Fruit fly (Drosophila melanogaster) whole organism, embryonic: ENCODE measurements around the gene CG17233.

Experiments
- Ada2b ChIP-seq: fragments of 200-800 bp; sonication (Bioruptor generic); IDR thresholded peaks from 2 replicates; pipeline ENCODE4 v1.3.6; 2022; ENCODE audit warnings: missing biosample characterization, missing genetic modification characterization
- BtbVII ChIP-seq: fragments of 200-800 bp; sonication (Bioruptor generic); optimal IDR thresholded peaks from 3 replicates; lab custom pipeline; 2017; ENCODE audit warnings: missing biosample characterization, mild to moderate bottlenecking, missing genetic modification characterization
- CG1024 ChIP-seq: fragments of 200-800 bp; sonication (Bioruptor generic); IDR thresholded peaks from 2 replicates; pipeline ENCODE4 v1.3.6; 2022; ENCODE audit warnings: missing biosample characterization, missing genetic modification characterization
- CG10979 ChIP-seq: fragments of 200-800 bp; sonication (Bioruptor generic); optimal IDR thresholded peaks from 2 replicates; lab custom pipeline; 2018; ENCODE audit warnings: missing biosample characterization, mild to moderate bottlenecking, missing genetic modification characterization, moderate library complexity
- CG12155 ChIP-seq: fragments of 200-800 bp; sonication (Bioruptor generic); optimal IDR thresholded peaks from 3 replicates; lab custom pipeline; 2016; ENCODE audit warnings: missing biosample characterization, missing genetic modification characterization
- CG12299 ChIP-seq: fragments of 200-800 bp; sonication (Bioruptor generic); optimal IDR thresholded peaks from 2 replicates; lab custom pipeline; 2018; ENCODE audit warnings: missing biosample characterization, mild to moderate bottlenecking, missing genetic modification characterization
- CG12769 ChIP-seq: fragments of 200-800 bp; sonication (Bioruptor generic); optimal IDR thresholded peaks from 2 replicates; lab custom pipeline; 2019; ENCODE audit warnings: missing biosample characterization, mild to moderate bottlenecking, missing genetic modification characterization, moderate library complexity
- CG13775 ChIP-seq: fragments of 200-800 bp; sonication (Bioruptor generic); optimal IDR thresholded peaks from 3 replicates; lab custom pipeline; 2017; ENCODE audit warnings: missing biosample characterization, mild to moderate bottlenecking, missing genetic modification characterization
- CG13894 ChIP-seq: fragments of 200-800 bp; sonication (Bioruptor generic); optimal IDR thresholded peaks from 3 replicates; lab custom pipeline; 2018; ENCODE audit warnings: missing biosample characterization, mild to moderate bottlenecking, missing genetic modification characterization, moderate library complexity
- CG15514 ChIP-seq: fragments of 200-800 bp; sonication (Bioruptor generic); optimal IDR thresholded peaks from 3 replicates; lab custom pipeline; 2017; ENCODE audit warnings: missing biosample characterization, missing genetic modification characterization, mild to moderate bottlenecking, moderate library complexity, missing genetic modification reagents
- CG16813 ChIP-seq: fragments of 200-800 bp; sonication (Bioruptor generic); IDR thresholded peaks from 3 replicates; pipeline ENCODE4 v1.3.6; 2022; ENCODE audit warnings: missing biosample characterization, missing genetic modification characterization; ENCODE audit not compliant: partially characterized antibody
- CG17802 ChIP-seq: fragments of 200-800 bp; sonication (Bioruptor generic); optimal IDR thresholded peaks from 2 replicates; lab custom pipeline; 2018; ENCODE audit warnings: missing biosample characterization, mild to moderate bottlenecking, missing genetic modification characterization, moderate library complexity
- CG17912 ChIP-seq: fragments of 200-800 bp; sonication (Bioruptor generic); optimal IDR thresholded peaks from 2 replicates; lab custom pipeline; 2018; ENCODE audit warnings: missing biosample characterization, mild to moderate bottlenecking, missing genetic modification characterization
- CG2116 ChIP-seq: fragments of 200-800 bp; sonication (Bioruptor generic); optimal IDR thresholded peaks from 3 replicates; lab custom pipeline; 2018; ENCODE audit warnings: missing biosample characterization, mild to moderate bottlenecking, missing genetic modification characterization
- CG2120 ChIP-seq: fragments of 200-800 bp; sonication (Bioruptor generic); optimal IDR thresholded peaks from 3 replicates; lab custom pipeline; 2016; ENCODE audit warnings: missing biosample characterization, missing genetic modification characterization
- CG31441 ChIP-seq: fragments of 200-800 bp; sonication (Bioruptor generic); IDR thresholded peaks from 2 replicates; pipeline ENCODE4 v1.3.6; 2022; ENCODE audit warnings: missing biosample characterization, missing genetic modification characterization
- CG32767 ChIP-seq: fragments of 200-800 bp; sonication (Bioruptor generic); IDR thresholded peaks from 2 replicates; pipeline ENCODE4 v1.3.6; 2022; ENCODE audit warnings: missing biosample characterization, missing genetic modification characterization
- CG32772 ChIP-seq: fragments of 200-800 bp; sonication (Bioruptor generic); IDR thresholded peaks from 2 replicates; pipeline ENCODE4 v1.3.6; 2022; ENCODE audit warnings: missing biosample characterization, missing genetic modification characterization
- CG33213 ChIP-seq: fragments of 200-800 bp; sonication (Bioruptor generic); optimal IDR thresholded peaks from 3 replicates; lab custom pipeline; 2016; ENCODE audit warnings: missing biosample characterization, missing genetic modification characterization
- CG34376 ChIP-seq: fragments of 200-800 bp; sonication (Bioruptor generic); optimal IDR thresholded peaks from 2 replicates; lab custom pipeline; 2018; ENCODE audit warnings: missing biosample characterization, mild to moderate bottlenecking, missing genetic modification characterization
- CG3726 ChIP-seq: fragments of 200-800 bp; sonication (Bioruptor generic); IDR thresholded peaks from 3 replicates; pipeline ENCODE4, ENCODE4 v1.3.6; 2022; ENCODE audit warnings: missing biosample characterization, missing genetic modification characterization
- CG4424 ChIP-seq: fragments of 200-800 bp; sonication (Bioruptor generic); optimal IDR thresholded peaks from 3 replicates; lab custom pipeline; 2016; ENCODE audit warnings: missing biosample characterization, missing genetic modification characterization
- CG8089 ChIP-seq: fragments of 200-800 bp; sonication (Bioruptor generic); optimal IDR thresholded peaks from 3 replicates; lab custom pipeline; 2016; ENCODE audit warnings: missing biosample characterization, missing genetic modification characterization
- CG8281 ChIP-seq: fragments of 200-800 bp; sonication (Bioruptor generic); optimal IDR thresholded peaks from 2 replicates; lab custom pipeline; 2018; ENCODE audit warnings: missing biosample characterization, mild to moderate bottlenecking, missing genetic modification characterization, moderate library complexity
- CG8359 ChIP-seq: fragments of 200-800 bp; sonication (Bioruptor generic); optimal IDR thresholded peaks from 2 replicates; lab custom pipeline; 2017; ENCODE audit warnings: missing biosample characterization, mild to moderate bottlenecking, missing genetic modification characterization, borderline replicate concordance
- CG8388 ChIP-seq: fragments of 200-800 bp; sonication (Bioruptor generic); optimal IDR thresholded peaks from 2 replicates; lab custom pipeline; 2019; ENCODE audit warnings: missing biosample characterization, mild to moderate bottlenecking, missing genetic modification characterization, moderate library complexity
- CG9215 ChIP-seq: fragments of 200-800 bp; sonication (Bioruptor generic); IDR thresholded peaks from 2 replicates; pipeline ENCODE4 v1.3.6; 2022; ENCODE audit warnings: missing biosample characterization, missing genetic modification characterization
- CG9727 ChIP-seq: fragments of 200-800 bp; sonication (Bioruptor generic); optimal IDR thresholded peaks from 3 replicates; lab custom pipeline; 2017; ENCODE audit warnings: missing biosample characterization, mild to moderate bottlenecking, missing genetic modification characterization
- CTCF ChIP-seq: fragments of 200-800 bp; sonication (Bioruptor generic); optimal IDR thresholded peaks from 2 replicates; lab custom pipeline; 2017; ENCODE audit warnings: missing biosample characterization, mild to moderate bottlenecking, missing genetic modification characterization, moderate library complexity
- CoRest ChIP-seq: fragments of 200-800 bp; sonication (Bioruptor generic); optimal IDR thresholded peaks from 3 replicates; lab custom pipeline; 2018; ENCODE audit warnings: missing biosample characterization, mild to moderate bottlenecking, missing genetic modification characterization, moderate library complexity
- E2f2 ChIP-seq: fragments of 200-800 bp; sonication (Bioruptor generic); IDR thresholded peaks from 2 replicates; pipeline ENCODE4 v1.3.6; 2022; ENCODE audit warnings: missing biosample characterization, missing genetic modification characterization
- HHEX ChIP-seq: fragments of 200-800 bp; sonication (Bioruptor generic); optimal IDR thresholded peaks from 3 replicates; lab custom pipeline; 2017; ENCODE audit warnings: missing biosample characterization, mild to moderate bottlenecking, missing genetic modification characterization, missing genetic modification reagents
- HLHmδ ChIP-seq: fragments of 200-800 bp; sonication (Bioruptor generic); optimal IDR thresholded peaks from 2 replicates; lab custom pipeline; 2018; ENCODE audit warnings: missing biosample characterization, mild to moderate bottlenecking, missing genetic modification characterization, moderate library complexity
- Neu2 ChIP-seq: fragments of 200-800 bp; sonication (Bioruptor generic); optimal IDR thresholded peaks from 3 replicates; lab custom pipeline; 2016; ENCODE audit warnings: missing biosample characterization, missing genetic modification characterization, borderline replicate concordance
- Sox102F ChIP-seq: fragments of 200-800 bp; sonication (Bioruptor generic); optimal IDR thresholded peaks from 2 replicates; lab custom pipeline; 2018; ENCODE audit warnings: missing biosample characterization, mild to moderate bottlenecking, missing genetic modification characterization, moderate library complexity
- Sry-δ ChIP-seq: fragments of 200-800 bp; sonication (Bioruptor generic); optimal IDR thresholded peaks from 2 replicates; lab custom pipeline; 2016; ENCODE audit warnings: missing biosample characterization, missing genetic modification characterization
- TFAM ChIP-seq: fragments of 200-800 bp; sonication (Bioruptor generic); optimal IDR thresholded peaks from 2 replicates; lab custom pipeline; 2017; ENCODE audit warnings: missing biosample characterization, missing genetic modification characterization, inconsistent platforms
- ash1 ChIP-seq: fragments of 200-800 bp; sonication (Bioruptor generic); optimal IDR thresholded peaks from 2 replicates; lab custom pipeline; 2018; ENCODE audit warnings: missing biosample characterization, mild to moderate bottlenecking, missing genetic modification characterization
- ato ChIP-seq: fragments of 200-800 bp; sonication (Bioruptor generic); IDR thresholded peaks from 2 replicates; pipeline ENCODE4 v1.3.6; 2022; ENCODE audit warnings: missing biosample characterization, missing genetic modification characterization; ENCODE audit not compliant: partially characterized antibody
- caup ChIP-seq: fragments of 200-800 bp; sonication (Bioruptor generic); optimal IDR thresholded peaks from 3 replicates; lab custom pipeline; 2017; ENCODE audit warnings: missing biosample characterization, mild to moderate bottlenecking, missing genetic modification characterization, moderate library complexity; ENCODE audit not compliant: severe bottlenecking
- cg ChIP-seq: fragments of 200-800 bp; sonication (Bioruptor generic); optimal IDR thresholded peaks from 3 replicates; lab custom pipeline; 2019; ENCODE audit warnings: missing biosample characterization, mild to moderate bottlenecking, missing genetic modification characterization, moderate library complexity
- danr ChIP-seq: fragments of 200-800 bp; sonication (Bioruptor generic); IDR thresholded peaks from 2 replicates; pipeline ENCODE4 v1.3.6; 2022; ENCODE audit warnings: missing biosample characterization, missing genetic modification characterization
- dysf ChIP-seq: fragments of 200-800 bp; sonication (Bioruptor generic); IDR thresholded peaks from 3 replicates; pipeline ENCODE4 v1.3.6; 2022; ENCODE audit warnings: missing biosample characterization, missing genetic modification characterization
- lab ChIP-seq: fragments of 200-800 bp; sonication (Bioruptor generic); optimal IDR thresholded peaks from 3 replicates; lab custom pipeline; 2017; ENCODE audit warnings: missing biosample characterization, missing genetic modification characterization, mild to moderate bottlenecking, moderate library complexity, missing genetic modification reagents
- luna ChIP-seq: fragments of 200-800 bp; sonication (Bioruptor generic); optimal IDR thresholded peaks from 2 replicates; lab custom pipeline; 2016; ENCODE audit warnings: missing biosample characterization, missing genetic modification characterization
- ranshi ChIP-seq: fragments of 200-800 bp; sonication (Bioruptor generic); IDR thresholded peaks from 2 replicates; pipeline ENCODE4 v1.3.6; 2022; ENCODE audit warnings: missing biosample characterization, missing genetic modification characterization
- repo ChIP-seq: fragments of 200-800 bp; sonication (Bioruptor generic); optimal IDR thresholded peaks from 2 replicates; lab custom pipeline; 2016; ENCODE audit warnings: missing biosample characterization, missing genetic modification characterization
- trem ChIP-seq: fragments of 200-800 bp; optimal IDR thresholded peaks from 3 replicates; lab custom pipeline; 2019; ENCODE audit warnings: missing biosample characterization, mild to moderate bottlenecking, missing genetic modification characterization, moderate library complexity
- ttk ChIP-seq: fragments of 200-800 bp; sonication (Bioruptor generic); IDR thresholded peaks from 2 replicates; pipeline ENCODE4 v2.1.2; 2022; ENCODE audit warnings: missing biosample characterization, missing genetic modification characterization

CG17233 gene

DNA sequence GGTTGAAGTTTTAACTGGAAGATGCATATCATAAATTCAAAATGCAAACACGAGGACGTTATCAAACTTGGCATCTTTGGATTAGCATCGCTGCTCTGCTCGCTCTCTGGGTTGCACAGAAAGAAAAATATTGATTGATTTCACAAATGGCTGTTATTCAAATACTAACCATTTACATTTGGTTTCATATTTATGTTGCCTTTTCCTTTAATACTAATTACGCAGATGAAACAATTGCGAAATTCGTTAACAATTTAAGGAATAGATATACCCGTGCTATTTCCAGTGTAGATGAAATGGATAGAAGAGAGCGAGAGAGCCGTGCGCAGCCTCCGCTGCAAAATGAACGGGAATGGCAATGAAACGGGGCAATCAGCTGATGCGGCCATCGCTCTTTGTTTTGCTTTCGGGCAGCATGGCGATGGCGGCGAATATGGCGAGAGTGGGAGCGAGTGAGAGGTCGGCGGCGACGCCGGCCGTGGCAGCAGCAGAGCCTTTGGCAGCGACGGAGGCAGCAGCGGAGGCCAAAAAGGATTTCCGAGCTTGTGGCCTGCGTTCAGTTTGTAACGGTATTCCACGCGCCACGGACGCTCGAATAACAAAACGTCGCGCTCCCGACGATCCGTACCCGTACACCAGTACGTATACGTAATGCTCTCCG lies 5.9 kb upstream of the CG17233 start, which contains the start of gene rdgC (continued):
- TF ChIP-seq CG13775 (GFP tag; lab: Kevin White, UChicago) = peak; percentile 87
- TF ChIP-seq ato (GFP tag; lab: Robert Waterston, UW) = no peak
- TF ChIP-seq dysf (GFP tag; lab: Robert Waterston, UW) = peak; percentile 98
- TF ChIP-seq caup (GFP tag; lab: Kevin White, UChicago) = peak; percentile 96
- peak; percentile 95 for TF ChIP-seq CG31441 (GFP tag; lab: Robert Waterston, UW)
- peak; percentile 73 for TF ChIP-seq Sry-δ (GFP tag; lab: Kevin White, UChicago)
- TF ChIP-seq lab (GFP tag; lab: Kevin White, UChicago) = peak; percentile 98
- TF ChIP-seq CG15514 = peak; percentile 92
- TF ChIP-seq E2f2 = peak; percentile 79
- peak; percentile 88 for TF ChIP-seq danr (GFP tag; lab: Robert Waterston, UW)
- TF ChIP-seq ranshi (GFP tag; lab: Robert Waterston, UW) = peak; percentile 98
- TF ChIP-seq Ada2b = peak; percentile 98
- peak; percentile 96 for TF ChIP-seq BtbVII (GFP tag; lab: Kevin White, UChicago)
- no peak for TF ChIP-seq cg
- peak; percentile 95 for TF ChIP-seq repo (GFP tag; lab: Kevin White, UChicago)
- TF ChIP-seq CG3726 = peak; percentile 93
- peak; percentile 83 for TF ChIP-seq CG17912 (GFP tag; lab: Kevin White, UChicago)
- peak; percentile 97 for TF ChIP-seq CG2120 (GFP tag; lab: Kevin White, UChicago)
- TF ChIP-seq CG8281 (tag; lab: Kevin White, UChicago) = peak; percentile 82
- TF ChIP-seq trem (tag; lab: Kevin White, UChicago) = peak; percentile 89
- TF ChIP-seq CG8089 = peak; percentile 94
- TF ChIP-seq CoRest = peak; percentile 94
- TF ChIP-seq CTCF (GFP tag; lab: Kevin White, UChicago) = peak; percentile 62
- TF ChIP-seq CG32772 (GFP tag; lab: Robert Waterston, UW) = peak; percentile 95
- TF ChIP-seq TFAM (GFP tag; lab: Kevin White, UChicago) = peak; percentile 77
- peak; percentile 97 for TF ChIP-seq ttk (GFP tag; lab: Robert Waterston, UW)
- peak; percentile 92 for TF ChIP-seq CG8388 (GFP tag; lab: Kevin White, UChicago)
- TF ChIP-seq CG34376 (GFP tag; lab: Kevin White, UChicago) = peak; percentile 76
- TF ChIP-seq CG2116 (GFP tag; lab: Kevin White, UChicago) = peak; percentile 74
- no peak for TF ChIP-seq HLHmδ (GFP tag; lab: Kevin White, UChicago)
- TF ChIP-seq CG9215 (GFP tag; lab: Robert Waterston, UW) = peak; percentile 92
- TF ChIP-seq CG12155 (GFP tag; lab: Kevin White, UChicago) = peak; percentile 91
- TF ChIP-seq CG4424 (GFP tag; lab: Kevin White, UChicago) = peak; percentile 94
- peak; percentile 86 for TF ChIP-seq luna
- TF ChIP-seq CG17802 (tag; lab: Kevin White, UChicago) = peak; percentile 85
- TF ChIP-seq CG8359 (GFP tag; lab: Kevin White, UChicago) = peak; percentile 85
- peak; percentile 93 for TF ChIP-seq CG12299 (tag; lab: Kevin White, UChicago)
- peak; percentile 91 for TF ChIP-seq CG10979 (tag; lab: Kevin White, UChicago)
- TF ChIP-seq CG9727 = peak; percentile 93
- peak; percentile 99 for TF ChIP-seq CG12769
- TF ChIP-seq HHEX (GFP tag; lab: Kevin White, UChicago) = peak; percentile 96
- TF ChIP-seq CG13894 = peak; percentile 92
- peak; percentile 98 for TF ChIP-seq Sox102F (GFP tag; lab: Kevin White, UChicago)
- TF ChIP-seq CG32767 (GFP tag; lab: Robert Waterston, UW) = peak; percentile 95
- no peak for TF ChIP-seq CG16813
- peak; percentile 94 for TF ChIP-seq CG1024
- peak; percentile 80 for TF ChIP-seq ash1
- peak; percentile 64 for TF ChIP-seq Neu2 (GFP tag; lab: Kevin White, UChicago)
- TF ChIP-seq CG33213 (GFP tag; lab: Kevin White, UChicago) = peak; percentile 94
